Fruit fly (Drosophila melanogaster) whole organism, larva: ENCODE data around the gene CG46412.

Source experiments
- noc ChIP-seq: fragments of 200-800 bp; sonication (Bioruptor generic); optimal IDR thresholded peaks from 3 replicates; lab custom pipeline; 2019; ENCODE audit warnings: missing biosample characterization, mild to moderate bottlenecking, missing genetic modification characterization, moderate library complexity

The CG46412 gene

dm6 chr3L:11534391-11535246 lies 29.3 kb downstream of the CG46412 start:
- peak; percentile 73 for TF ChIP-seq noc (tag; lab: Kevin White, UChicago)

dm6 chr3L:11533704-11534319 lies 30.1 kb downstream of the CG46412 start:
- peak; percentile 62 for TF ChIP-seq noc (tag; lab: Kevin White, UChicago)

dm6 chr3L:11531994-11532732 lies 31.7 kb downstream of the CG46412 start:
- no peak for TF ChIP-seq noc (tag; lab: Kevin White, UChicago)

- TF ChIP-seq noc (tag; lab: Kevin White, UChicago): no peak
These were observed 32.6 kb downstream of the CG46412 start for dm6 chr3L:11531300-11531699.

- TF ChIP-seq noc (tag; lab: Kevin White, UChicago): no peak
These were observed 33.5 kb downstream of the CG46412 start for dm6 chr3L:11530370-11530769.

- no peak for TF ChIP-seq noc (tag; lab: Kevin White, UChicago)
These were observed 34.2 kb downstream of the CG46412 start for dm6 chr3L:11529707-11530106.

dm6 chr3L:11528397-11528923 lies 35.4 kb downstream of the CG46412 start:
- no peak for TF ChIP-seq noc (tag; lab: Kevin White, UChicago)

dm6 chr3L:11526644-11527184 lies 37.2 kb downstream of the CG46412 start:
- no peak for TF ChIP-seq noc (tag; lab: Kevin White, UChicago)

dm6 chr3L:11525765-11526164 lies 38.1 kb downstream of the CG46412 start:
- TF ChIP-seq noc (tag; lab: Kevin White, UChicago): no peak

dm6 chr3L:11523286-11523685 lies 40.6 kb downstream of the CG46412 start:
- no peak for TF ChIP-seq noc (tag; lab: Kevin White, UChicago)

dm6 chr3L:11522613-11523012 lies 41.3 kb downstream of the CG46412 start, which contains the start of the genes CG11714 and Fuca:
TSS of gene CG11714 (minus strand) at chr3L:11522713.
TSS of gene Fuca (minus strand) at chr3L:11522713.
- no peak for TF ChIP-seq noc (tag; lab: Kevin White, UChicago)

- no peak for TF ChIP-seq noc (tag; lab: Kevin White, UChicago)
These were observed 47.6 kb downstream of the CG46412 start for dm6 chr3L:11516229-11516628.

- peak; percentile 6 for TF ChIP-seq noc (tag; lab: Kevin White, UChicago)
These were observed 48.4 kb downstream of the CG46412 start for dm6 chr3L:11515349-11516079.
